Worm (Caenorhabditis elegans): ENCODE data around the gene str-150.

ce11 chrV:16592947-16593791 lies 10.1 kb downstream of the str-150 start:
- no peak for TF ChIP-seq R02D3.7 (tag; optimal IDR thresholded peaks at IDR 0.05)
- TF ChIP-seq nhr-28 (tag; optimal IDR thresholded peaks at IDR 0.05): no peak
- peak; percentile 82 for TF ChIP-seq elt-2 (tag; optimal IDR thresholded peaks at IDR 0.05)
- TF ChIP-seq nhr-76 (tag; optimal IDR thresholded peaks at IDR 0.05): no peak
- TF ChIP-seq egl-27 (tag; optimal IDR thresholded peaks at IDR 0.05): no peak
- no peak for TF ChIP-seq nhr-77 (tag; optimal IDR thresholded peaks at IDR 0.05)
- TF ChIP-seq unc-62 (GFP tag; optimal IDR thresholded peaks at IDR 0.05): no peak
- TF ChIP-seq jun-1 (tag; optimal IDR thresholded peaks at IDR 0.05): no peak

Data from whole organism, L3 larva.